Worm (Caenorhabditis elegans) whole organism, L1 larva: Measurements from ENCODE around the gene Y51H7BR.8.
"Not testable (repeated sequence)": the region's sequence is repeated elsewhere in the genome, so short reads cannot be mapped to it uniquely, and the experiment has no call there.

Experiments
- C16A3.4 ChIP-seq: fragments of 150-350 bp; optimal IDR thresholded peaks from 2 replicates; lab custom pipeline; 2014; ENCODE audit warnings: missing biosample characterization, missing genetic modification characterization
- C34B4.2 ChIP-seq: sonication (generic microtip); optimal IDR thresholded peaks from 2 replicates; lab custom pipeline; 2017; ENCODE audit warnings: mild to moderate bottlenecking, missing genetic modification characterization, missing compliant biosample characterization
- aha-1 ChIP-seq: fragments of 150-350 bp; optimal IDR thresholded peaks from 2 replicates; lab custom pipeline; 2014; ENCODE audit warnings: missing biosample characterization, missing genetic modification characterization
- ama-1 ChIP-seq: fragments of 150-350 bp; optimal IDR thresholded peaks from 2 replicates; lab custom pipeline; 2014
- ceh-8 ChIP-seq: fragments of 200-800 bp; sonication (Bioruptor generic); optimal IDR thresholded peaks from 2 replicates; lab custom pipeline; 2018; ENCODE audit warnings: mild to moderate bottlenecking, missing genetic modification characterization, moderate library complexity, missing compliant biosample characterization
- ceh-90 ChIP-seq: sonication (generic microtip); optimal IDR thresholded peaks from 2 replicates; lab custom pipeline; 2016; ENCODE audit warnings: missing genetic modification characterization, missing compliant biosample characterization
- dpl-1 ChIP-seq, 3 experiments: fragments of 150-350 bp in 2 of 3; sonication (generic microtip) in 1 of 3; optimal IDR thresholded peaks; 2 replicates each; lab custom pipeline; 2014 to 2017; ENCODE audit warnings: missing biosample characterization in 3 of 3, missing genetic modification characterization in 3 of 3, missing genetic modification reagents in 3 of 3
- egl-13 ChIP-seq: sonication (generic microtip); optimal IDR thresholded peaks from 2 replicates; lab custom pipeline; 2016; ENCODE audit warnings: missing genotype, missing genetic modification reagents, missing genetic modification characterization, missing compliant biosample characterization
- elt-3 ChIP-seq, 6 experiments: fragments of 150-350 bp in 1 of 6; sonication (generic microtip); optimal IDR thresholded peaks; 2 replicates each; lab custom pipeline; 2017 to 2018; ENCODE audit warnings: missing biosample characterization in 6 of 6, missing genetic modification characterization in 6 of 6, inconsistent platforms in 1 of 6
- ets-5 ChIP-seq: fragments of 200-800 bp; sonication (Bioruptor generic); IDR thresholded peaks from 2 replicates; pipeline ENCODE4 v1.3.6; 2022; ENCODE audit warnings: missing genetic modification characterization, missing compliant biosample characterization
- hlh-17 ChIP-seq: fragments of 200-800 bp; sonication (Bioruptor generic); optimal IDR thresholded peaks from 2 replicates; lab custom pipeline; 2018; ENCODE audit warnings: missing genetic modification characterization, mild to moderate bottlenecking, missing compliant biosample characterization, moderate library complexity, borderline replicate concordance
- irx-1 ChIP-seq: sonication (generic microtip); optimal IDR thresholded peaks from 2 replicates; lab custom pipeline; 2016; ENCODE audit warnings: missing genetic modification characterization, missing compliant biosample characterization
- jun-1 ChIP-seq: fragments of 150-350 bp; optimal IDR thresholded peaks from 2 replicates; lab custom pipeline; 2014; ENCODE audit warnings: missing biosample characterization, missing genetic modification reagents, missing genetic modification characterization
- lin-13 ChIP-seq: fragments of 150-350 bp; optimal IDR thresholded peaks from 2 replicates; lab custom pipeline; 2014; ENCODE audit warnings: missing biosample characterization, missing genetic modification reagents, missing genetic modification characterization
- lin-35 ChIP-seq, 2 experiments: fragments of 150-350 bp; optimal IDR thresholded peaks; 2 replicates each; lab custom pipeline; 2014; ENCODE audit warnings: missing biosample characterization in 2 of 2, missing genetic modification characterization in 2 of 2, missing genetic modification reagents in 2 of 2
- mdl-1 ChIP-seq, 2 experiments: fragments of 150-350 bp; optimal IDR thresholded peaks; 2 replicates each; lab custom pipeline; 2014 to 2017; ENCODE audit warnings: missing biosample characterization in 2 of 2, missing genetic modification characterization in 2 of 2, inconsistent platforms in 1 of 2
- nhr-11 ChIP-seq: fragments of 150-350 bp; optimal IDR thresholded peaks from 2 replicates; lab custom pipeline; 2014; ENCODE audit warnings: missing biosample characterization, missing genetic modification characterization
- nhr-237 ChIP-seq: fragments of 150-350 bp; optimal IDR thresholded peaks from 2 replicates; lab custom pipeline; 2014; ENCODE audit warnings: missing biosample characterization, missing genetic modification characterization
- nhr-47 ChIP-seq: sonication (generic microtip); optimal IDR thresholded peaks from 2 replicates; lab custom pipeline; 2016; ENCODE audit warnings: mild to moderate bottlenecking, missing genetic modification characterization, moderate library complexity, missing compliant biosample characterization
- nhr-76 ChIP-seq: sonication (generic microtip); optimal IDR thresholded peaks from 2 replicates; lab custom pipeline; 2017; ENCODE audit warnings: missing biosample characterization, missing genetic modification characterization
- nhr-85 ChIP-seq: sonication (generic microtip); peaks from one replicate; lab custom pipeline; 2016; ENCODE audit warnings: missing genetic modification characterization, inconsistent platforms, missing compliant biosample characterization
- nhr-90 ChIP-seq: sonication (generic microtip); optimal IDR thresholded peaks from 2 replicates; lab custom pipeline; 2016; ENCODE audit warnings: mild to moderate bottlenecking, missing genetic modification characterization, missing compliant biosample characterization; ENCODE audit not compliant: poor library complexity
- rnt-1 ChIP-seq: sonication (generic microtip); optimal IDR thresholded peaks from 2 replicates; lab custom pipeline; 2016; ENCODE audit warnings: mild to moderate bottlenecking, missing genetic modification characterization, moderate library complexity, missing compliant biosample characterization
- skn-1 ChIP-seq: fragments of 150-350 bp; optimal IDR thresholded peaks from 2 replicates; lab custom pipeline; 2014; ENCODE audit warnings: missing biosample characterization, missing genetic modification characterization
- sptf-1 ChIP-seq: fragments of 150-350 bp; optimal IDR thresholded peaks from 2 replicates; lab custom pipeline; 2014; ENCODE audit warnings: missing biosample characterization, missing genetic modification characterization
- sup-37 ChIP-seq: fragments of 200-800 bp; sonication (Bioruptor generic); optimal IDR thresholded peaks from 2 replicates; lab custom pipeline; 2018; ENCODE audit warnings: mild to moderate bottlenecking, missing genetic modification characterization, missing compliant biosample characterization
- tbx-2 ChIP-seq: sonication (generic microtip); optimal IDR thresholded peaks from 2 replicates; lab custom pipeline; 2016; ENCODE audit warnings: missing genetic modification characterization, missing compliant biosample characterization
- unc-62 ChIP-seq: fragments of 150-350 bp; optimal IDR thresholded peaks from 2 replicates; lab custom pipeline; 2014; ENCODE audit warnings: missing biosample characterization, missing genetic modification reagents, missing genetic modification characterization
- zag-1 ChIP-seq: fragments of 150-350 bp; optimal IDR thresholded peaks from 2 replicates; lab custom pipeline; 2014; ENCODE audit warnings: missing biosample characterization, missing genetic modification characterization
- ztf-4 ChIP-seq: fragments of 150-350 bp; optimal IDR thresholded peaks from 2 replicates; lab custom pipeline; 2014; ENCODE audit warnings: missing biosample characterization, missing genetic modification characterization

Y51H7BR.8 gene

ce11 chrII:1537321-1537720 is 18.3 kb downstream of the Y51H7BR.8 start, which contains the start of gene fbxb-42:
Gene fbxb-42, plus strand, starts transcription at chrII:1537621.
- TF ChIP-seq lin-13: no peak
- TF ChIP-seq nhr-85 (tag; lab: Kevin White, UChicago): no peak
- no peak for TF ChIP-seq sup-37 (GFP tag; lab: Kevin White, UChicago)
- TF ChIP-seq nhr-76 (tag; lab: Kevin White, UChicago): no peak
- TF ChIP-seq ceh-8: no peak
- TF ChIP-seq nhr-90 (tag; lab: Kevin White, UChicago): no peak
- TF ChIP-seq C16A3.4 (tag; lab: Kevin White, UChicago): no peak
- no peak for TF ChIP-seq nhr-11 (tag; lab: Kevin White, UChicago)
- no peak for TF ChIP-seq ama-1
- no peak for TF ChIP-seq aha-1 (tag; lab: Kevin White, UChicago)
- TF ChIP-seq lin-35 (GFP tag; optimal IDR thresholded peaks at IDR 0.05; lab: Kevin White, UChicago): no peak

- TF ChIP-seq aha-1 (tag; lab: Kevin White, UChicago) (no peak), nhr-85 (tag; lab: Kevin White, UChicago) (no peak), ztf-4 (tag; lab: Kevin White, UChicago) (no peak), tbx-2 (tag; lab: Kevin White, UChicago) (no peak), skn-1 (tag; lab: Kevin White, UChicago) (no peak), nhr-237 (tag; lab: Kevin White, UChicago) (no peak), unc-62 (GFP tag; lab: Kevin White, UChicago) (no peak), nhr-11 (tag; lab: Kevin White, UChicago) (no peak), nhr-47 (tag; lab: Kevin White, UChicago) (no peak), dpl-1 (GFP tag; optimal IDR thresholded peaks at IDR 0.05; lab: Kevin White, UChicago) (no peak), sptf-1 (tag; lab: Kevin White, UChicago) (no peak), sup-37 (GFP tag; lab: Kevin White, UChicago) (no peak)
Measured at ce11 chrII:1538589-1538988, 19.6 kb downstream of the Y51H7BR.8 start, which contains the start of gene fbxb-44. Gene fbxb-44, plus strand, starts transcription at chrII:1538889.

- not testable (repeated sequence) for TF ChIP-seq ceh-90 (tag; lab: Kevin White, UChicago); irx-1; tbx-2 (tag; lab: Kevin White, UChicago)
Measured at ce11 chrII:1540628-1541027, 21.6 kb downstream of the Y51H7BR.8 start, which contains the start of gene poml-4. Gene poml-4, plus strand, starts transcription at chrII:1540928.

- TF ChIP-seq jun-1 (tag; lab: Kevin White, UChicago); ets-5 (GFP tag; lab: Robert Waterston, UW); C34B4.2 (tag; lab: Kevin White, UChicago): not testable (repeated sequence)
- TF ChIP-seq, all 84 proteins: peak for 0; not testable (repeated sequence) for 84
Measured at ce11 chrII:1543182-1543581, 24.2 kb downstream of the Y51H7BR.8 start, which contains the start of gene K05F6.4. Gene K05F6.4, plus strand, starts transcription at chrII:1543482.

- no peak for TF ChIP-seq rnt-1 (tag; lab: Kevin White, UChicago)
- no peak for TF ChIP-seq unc-62 (GFP tag; lab: Kevin White, UChicago)
- TF ChIP-seq elt-3 (tag; optimal IDR thresholded peaks at IDR 0.05; lab: Kevin White, UChicago): no peak
- TF ChIP-seq ztf-4 (tag; lab: Kevin White, UChicago): no peak
Measured at ce11 chrII:1545625-1546024, 26.6 kb downstream of the Y51H7BR.8 start, which contains the start of gene K05F6.12. Gene K05F6.12, plus strand, starts transcription at chrII:1545925.

- TF ChIP-seq mdl-1 (tag; optimal IDR thresholded peaks at IDR 0.05; lab: Kevin White, UChicago) (no peak), ztf-4 (tag; lab: Kevin White, UChicago) (no peak)
Measured at ce11 chrII:1550501-1550900, 31.5 kb downstream of the Y51H7BR.8 start, which contains the start of the genes fbxb-52 and fbxb-51. Gene fbxb-52, minus strand, starts transcription at chrII:1550601. Gene fbxb-51, plus strand, starts transcription at chrII:1550712.

ce11 chrII:1556217-1556616 is 37.2 kb downstream of the Y51H7BR.8 start, which contains the start of the genes fbxb-54 and fbxb-50:
Gene fbxb-54, minus strand, starts transcription at chrII:1556317.
Gene fbxb-50, plus strand, starts transcription at chrII:1556443.
- TF ChIP-seq hlh-17 (GFP tag; lab: Kevin White, UChicago); egl-13 (tag; lab: Kevin White, UChicago); zag-1 (tag; lab: Kevin White, UChicago): not testable (repeated sequence)
- TF ChIP-seq, all 84 proteins: peak for 0; not testable (repeated sequence) for 84
